Worm (Caenorhabditis elegans): ENCODE data around the gene pho-4.
A peak's percentile ranks its signal among the peaks of the same experiment; 100 is the strongest.

The pho-4 gene

ce11 chrII:5226309-5226708 is 12.0 kb downstream of the pho-4 start:
- TF ChIP-seq hmg-1.2 (GFP tag; IDR thresholded peaks at IDR 0.05) (peak; percentile 36; the same call in 1 of the 2 replicates), hlh-12 (tag; optimal IDR thresholded peaks at IDR 0.05) (no peak), ceh-58 (GFP tag; IDR thresholded peaks at IDR 0.05) (no peak), nfyb-1 (GFP tag; IDR thresholded peaks at IDR 0.05) (0 out of 2 replicates have a peak, but pooled peaks have one; percentile 43), rpc-1 (optimal IDR thresholded peaks at IDR 0.05) (no peak), rpc-1 (tag; optimal IDR thresholded peaks at IDR 0.05) (no peak), D2030.7 (GFP tag; IDR thresholded peaks at IDR 0.05) (no peak), ZK185.1 (tag; optimal IDR thresholded peaks at IDR 0.05; ENCODE audit: poor library complexity, severe bottlenecking) (no peak), mes-4 (tag; optimal IDR thresholded peaks at IDR 0.05) (no peak), egl-44 (GFP tag; IDR thresholded peaks at IDR 0.05) (no peak), ztf-22 (GFP tag; optimal IDR thresholded peaks at IDR 0.05) (no peak), ceh-91 (GFP tag; IDR thresholded peaks at IDR 0.05) (no peak), nhr-179 (tag; optimal IDR thresholded peaks at IDR 0.05) (no peak)

DNA sequence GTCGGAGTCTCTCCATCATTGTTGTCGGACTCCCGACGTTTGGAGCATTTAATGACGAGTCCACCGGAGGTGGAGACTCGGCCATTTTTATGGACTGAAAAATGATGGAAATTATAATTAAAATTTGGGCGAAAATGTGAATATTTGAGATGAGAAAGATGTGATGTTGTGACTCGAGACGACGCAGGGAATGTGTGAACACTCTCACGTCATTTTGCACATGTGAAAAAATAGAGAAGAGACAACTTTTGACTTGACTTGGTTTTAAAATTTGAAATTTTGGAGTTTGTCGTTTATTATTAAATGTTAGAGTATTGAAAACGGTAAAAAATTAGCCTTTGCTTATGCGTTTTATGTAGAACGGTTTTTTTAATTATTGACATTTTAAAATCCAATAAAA is 13.0 kb downstream of the pho-4 start, which contains the start of gene dsh-1:
Gene dsh-1, minus strand, starts transcription at position 101 of the 400 bp plus-strand sequence.
- TF ChIP-seq F52B5.7 (tag; optimal IDR thresholded peaks at IDR 0.05): no peak
- TF ChIP-seq cebp-2 (GFP tag; IDR thresholded peaks at IDR 0.05): no peak
- TF ChIP-seq B0261.1 (tag; optimal IDR thresholded peaks at IDR 0.05): no peak
- no peak for TF ChIP-seq ama-1 (optimal IDR thresholded peaks at IDR 0.05)
- no peak for TF ChIP-seq ama-1 (GFP tag; optimal IDR thresholded peaks at IDR 0.05)
- no peak for TF ChIP-seq K11D2.4 (GFP tag; IDR thresholded peaks at IDR 0.05)
- TF ChIP-seq F22D6.2 (tag; optimal IDR thresholded peaks at IDR 0.05): no peak
- TF ChIP-seq lin-26 (GFP tag; IDR thresholded peaks at IDR 0.05): no peak
- no peak for TF ChIP-seq repo-1 (tag; optimal IDR thresholded peaks at IDR 0.05)
- TF ChIP-seq dpff-1 (tag; optimal IDR thresholded peaks at IDR 0.05): no peak
- TF ChIP-seq dpl-1 (GFP tag; optimal IDR thresholded peaks at IDR 0.05): no peak
- TF ChIP-seq mxl-1 (tag; optimal IDR thresholded peaks at IDR 0.05): no peak
- no peak for TF ChIP-seq tbx-9 (tag; optimal IDR thresholded peaks at IDR 0.05; ENCODE audit: borderline replicate concordance)

- TF ChIP-seq F37B4.10 (GFP tag; IDR thresholded peaks at IDR 0.05) (no peak), tbp1 (GFP tag; optimal IDR thresholded peaks at IDR 0.05) (no peak), tbx-9 (tag; optimal IDR thresholded peaks at IDR 0.05; ENCODE audit: borderline replicate concordance) (no peak), let-607 (tag; optimal IDR thresholded peaks at IDR 0.05) (no peak), sptf-2 (GFP tag; optimal IDR thresholded peaks at IDR 0.05) (no peak), rcor-1 (GFP tag; IDR thresholded peaks at IDR 0.05) (no peak), madf-8 (GFP tag; conservative IDR thresholded peaks at IDR 0.05) (no peak), atf-7 (tag; optimal IDR thresholded peaks at IDR 0.05) (no peak), hsf-1 (GFP tag; IDR thresholded peaks at IDR 0.05) (no peak), T26A5.8 (tag; optimal IDR thresholded peaks at IDR 0.05) (no peak), nhr-120 (GFP tag; IDR thresholded peaks at IDR 0.05) (no peak), bed-2 (GFP tag; IDR thresholded peaks at IDR 0.05) (no peak)
Observed at ce11 chrII:5222830-5223229, 15.4 kb downstream of the pho-4 start.

- TF ChIP-seq somi-1 (GFP tag; optimal IDR thresholded peaks at IDR 0.05) (no peak), egl-44 (GFP tag; IDR thresholded peaks at IDR 0.05) (no peak), aptf-2 (GFP tag; conservative IDR thresholded peaks at IDR 0.05) (no peak), sea-2 (GFP tag; IDR thresholded peaks at IDR 0.05) (no peak), ceh-91 (GFP tag; IDR thresholded peaks at IDR 0.05) (no peak), mes-4 (tag; optimal IDR thresholded peaks at IDR 0.05) (no peak), xnd-1 (tag; optimal IDR thresholded peaks at IDR 0.05) (no peak), nhr-27 (tag; optimal IDR thresholded peaks at IDR 0.05) (no peak), pbrm-1 (GFP tag; IDR thresholded peaks at IDR 0.05) (no peak)
Observed at ce11 chrII:5220648-5221047, 17.6 kb downstream of the pho-4 start.
